Worm (Caenorhabditis elegans) whole organism, young adult: Measurements from ENCODE around the gene mlc-3.
A peak's percentile ranks its signal among the peaks of the same experiment; 100 is the strongest.

Experiments
- B0019.2 ChIP-seq: fragments of 200-800 bp; sonication (Bioruptor generic); conservative IDR thresholded peaks from 2 replicates; pipeline ENCODE4 v1.3.6; 2022; ENCODE audit warnings: missing genetic modification reagents, missing genetic modification characterization, missing compliant biosample characterization
- D2030.7 ChIP-seq: fragments of 200-800 bp; sonication (Bioruptor generic); IDR thresholded peaks from 2 replicates; pipeline ENCODE4 v1.3.6; 2022; ENCODE audit warnings: missing genetic modification reagents, missing genetic modification characterization, missing compliant biosample characterization
- F10E7.11 ChIP-seq: sonication (generic microtip); optimal IDR thresholded peaks from 2 replicates; lab custom pipeline; 2017; ENCODE audit warnings: mild to moderate bottlenecking, missing genetic modification characterization, moderate library complexity, missing compliant biosample characterization
- F23B12.7 ChIP-seq: sonication (generic microtip); optimal IDR thresholded peaks from 2 replicates; lab custom pipeline; 2017; ENCODE audit warnings: missing genetic modification characterization, mild to moderate bottlenecking, missing compliant biosample characterization, antibody characterized with exemption, moderate library complexity; ENCODE audit not compliant: insufficient read depth
- F33H1.4 ChIP-seq: fragments of 200-800 bp; sonication (Bioruptor generic); IDR thresholded peaks from 2 replicates; pipeline ENCODE4 v1.3.6; 2022; ENCODE audit warnings: missing genetic modification reagents, missing genetic modification characterization, missing compliant biosample characterization
- F52B5.7 ChIP-seq: sonication (generic microtip); optimal IDR thresholded peaks from 2 replicates; lab custom pipeline; 2016; ENCODE audit warnings: mild to moderate bottlenecking, missing genetic modification characterization, missing compliant biosample characterization
- F57C9.4 ChIP-seq: sonication (generic microtip); optimal IDR thresholded peaks from 2 replicates; lab custom pipeline; 2017; ENCODE audit warnings: mild to moderate bottlenecking, missing genetic modification characterization, missing compliant biosample characterization
- Y56A3A.18 ChIP-seq: fragments of 200-800 bp; sonication (Bioruptor generic); IDR thresholded peaks from 2 replicates; pipeline ENCODE4 v1.3.6; 2022; ENCODE audit warnings: missing genetic modification reagents, missing genetic modification characterization, missing compliant biosample characterization
- ZK185.1 ChIP-seq: sonication (generic microtip); optimal IDR thresholded peaks from 2 replicates; lab custom pipeline; 2016; ENCODE audit warnings: mild to moderate bottlenecking, missing genetic modification characterization, missing compliant biosample characterization; ENCODE audit not compliant: poor library complexity, severe bottlenecking
- atf-7 ChIP-seq: sonication (generic microtip); optimal IDR thresholded peaks from 2 replicates; lab custom pipeline; 2017; ENCODE audit warnings: mild to moderate bottlenecking, missing genetic modification characterization, missing compliant biosample characterization
- athp-1 ChIP-seq: sonication (generic microtip); optimal IDR thresholded peaks from 2 replicates; lab custom pipeline; 2017; ENCODE audit warnings: mild to moderate bottlenecking, missing genetic modification characterization, missing compliant biosample characterization
- attf-3 ChIP-seq: fragments of 200-800 bp; sonication (Bioruptor generic); conservative IDR thresholded peaks from 2 replicates; pipeline ENCODE4 v1.3.6; 2022; ENCODE audit warnings: missing genetic modification reagents, missing genetic modification characterization, missing compliant biosample characterization
- attf-5 ChIP-seq: fragments of 200-800 bp; sonication (Bioruptor generic); optimal IDR thresholded peaks from 2 replicates; lab custom pipeline; 2018; ENCODE audit warnings: mild to moderate bottlenecking, missing genetic modification characterization, missing compliant biosample characterization
- bed-2 ChIP-seq: fragments of 200-800 bp; sonication (Bioruptor generic); IDR thresholded peaks from 2 replicates; pipeline ENCODE4 v1.3.6; 2022; ENCODE audit warnings: missing genetic modification reagents, missing genetic modification characterization, missing compliant biosample characterization
- cebp-1 ChIP-seq, 2 experiments: fragments of 200-800 bp in 1 of 2; sonication (Bioruptor generic) in 1 of 2; sonication (generic microtip) in 1 of 2; IDR thresholded peaks in 1 of 2; optimal IDR thresholded peaks in 1 of 2; 2 replicates each; pipeline versions ENCODE4 v1.3.6 to Lab custom; 2017 to 2022; ENCODE audit warnings: missing compliant biosample characterization in 2 of 2, missing genetic modification characterization in 2 of 2, mild to moderate bottlenecking in 1 of 2, missing genetic modification reagents in 1 of 2, moderate library complexity in 1 of 2
- ceh-27 ChIP-seq: fragments of 200-800 bp; sonication (Bioruptor generic); optimal IDR thresholded peaks from 2 replicates; lab custom pipeline; 2018; ENCODE audit warnings: mild to moderate bottlenecking, missing genetic modification characterization, moderate library complexity, missing compliant biosample characterization
- chd-7 ChIP-seq: sonication (generic microtip); optimal IDR thresholded peaks from 2 replicates; lab custom pipeline; 2016; ENCODE audit warnings: mild to moderate bottlenecking, missing genetic modification characterization, moderate library complexity, missing compliant biosample characterization
- efl-1 ChIP-seq: fragments of 150-350 bp; optimal IDR thresholded peaks from 2 replicates; lab custom pipeline; 2014; ENCODE audit warnings: missing biosample characterization, missing genetic modification reagents, missing genetic modification characterization
- egl-18 ChIP-seq: fragments of 200-800 bp; sonication (Bioruptor generic); IDR thresholded peaks from 2 replicates; pipeline ENCODE4 v1.3.6; 2022; ENCODE audit warnings: missing genetic modification reagents, missing genetic modification characterization, missing compliant biosample characterization
- egl-44 ChIP-seq: fragments of 200-800 bp; sonication (Bioruptor generic); IDR thresholded peaks from 2 replicates; pipeline ENCODE4 v1.3.6; 2022; ENCODE audit warnings: missing genetic modification reagents, missing genetic modification characterization, missing compliant biosample characterization
- ets-4 ChIP-seq: fragments of 200-800 bp; sonication (Bioruptor generic); optimal IDR thresholded peaks from 2 replicates; lab custom pipeline; 2018; ENCODE audit warnings: mild to moderate bottlenecking, missing genetic modification characterization, missing compliant biosample characterization
- gei-17 ChIP-seq: fragments of 200-800 bp; sonication (Bioruptor generic); optimal IDR thresholded peaks from 2 replicates; lab custom pipeline; 2018; ENCODE audit warnings: mild to moderate bottlenecking, missing genetic modification characterization, missing compliant biosample characterization
- him-1 ChIP-seq: sonication (generic microtip); optimal IDR thresholded peaks from 2 replicates; lab custom pipeline; 2016; ENCODE audit warnings: missing genotype, missing genetic modification reagents, missing genetic modification characterization, missing compliant biosample characterization
- hlh-26 ChIP-seq: fragments of 200-800 bp; sonication (Bioruptor generic); conservative IDR thresholded peaks from 2 replicates; pipeline ENCODE4 v1.3.6; 2022; ENCODE audit warnings: missing genetic modification reagents, missing genetic modification characterization, missing compliant biosample characterization
- hrde-1 ChIP-seq: sonication (generic microtip); optimal IDR thresholded peaks from 2 replicates; lab custom pipeline; 2016; ENCODE audit warnings: missing genetic modification characterization, mild to moderate bottlenecking, missing compliant biosample characterization, moderate library complexity, missing genotype, missing genetic modification reagents, borderline replicate concordance
- hsf-1 ChIP-seq: fragments of 200-800 bp; sonication (Bioruptor generic); IDR thresholded peaks from 2 replicates; pipeline ENCODE4 v1.3.6; 2022; ENCODE audit warnings: missing genetic modification reagents, missing genetic modification characterization, missing compliant biosample characterization
- lin-26 ChIP-seq: fragments of 200-800 bp; sonication (Bioruptor generic); IDR thresholded peaks from 2 replicates; pipeline ENCODE4 v1.3.6; 2022; ENCODE audit warnings: missing genetic modification reagents, missing genetic modification characterization, missing compliant biosample characterization
- madf-3 ChIP-seq: fragments of 200-800 bp; sonication (Bioruptor generic); IDR thresholded peaks from 2 replicates; pipeline ENCODE4 v1.3.6; 2022; ENCODE audit warnings: missing genetic modification reagents, missing genetic modification characterization, missing compliant biosample characterization
- mel-28 ChIP-seq: sonication (generic microtip); optimal IDR thresholded peaks from 2 replicates; lab custom pipeline; 2016; ENCODE audit warnings: borderline replicate concordance, mild to moderate bottlenecking, missing genetic modification characterization, missing compliant biosample characterization
- nfya-1 ChIP-seq: sonication (generic microtip); optimal IDR thresholded peaks from 2 replicates; lab custom pipeline; 2017; ENCODE audit warnings: antibody characterized with exemption, missing compliant biosample characterization, missing genetic modification characterization, borderline replicate concordance; ENCODE audit not compliant: insufficient read depth
- nfya-2 ChIP-seq: fragments of 200-800 bp; sonication (Bioruptor generic); IDR thresholded peaks from 2 replicates; pipeline ENCODE4 v1.3.6; 2022; ENCODE audit warnings: missing genetic modification reagents, missing genetic modification characterization, missing compliant biosample characterization
- nhr-120 ChIP-seq: fragments of 200-800 bp; sonication (Bioruptor generic); IDR thresholded peaks from 2 replicates; pipeline ENCODE4 v1.3.6; 2022; ENCODE audit warnings: missing genetic modification characterization, missing compliant biosample characterization
- nhr-179 ChIP-seq: sonication (generic microtip); optimal IDR thresholded peaks from 2 replicates; lab custom pipeline; 2016; ENCODE audit warnings: mild to moderate bottlenecking, missing genetic modification characterization, missing compliant biosample characterization
- nhr-27 ChIP-seq: fragments of 200-800 bp; sonication (Bioruptor generic); optimal IDR thresholded peaks from 2 replicates; lab custom pipeline; 2018; ENCODE audit warnings: mild to moderate bottlenecking, missing genetic modification characterization, moderate library complexity, missing compliant biosample characterization
- repo-1 ChIP-seq: sonication (generic microtip); optimal IDR thresholded peaks from 2 replicates; lab custom pipeline; 2017; ENCODE audit warnings: mild to moderate bottlenecking, missing genetic modification characterization, missing compliant biosample characterization
- sea-2 ChIP-seq: fragments of 200-800 bp; sonication (Bioruptor generic); IDR thresholded peaks from 2 replicates; pipeline ENCODE4 v1.3.6; 2022; ENCODE audit warnings: missing genetic modification characterization, missing compliant biosample characterization
- snpc-4 ChIP-seq, 5 experiments: fragments of 150-350 bp in 1 of 5; sonication (generic microtip) in 4 of 5; optimal IDR thresholded peaks; 2 replicates each; lab custom pipeline; 2014 to 2018; ENCODE audit warnings: missing genetic modification characterization in 5 of 5, missing biosample characterization in 3 of 5, antibody characterized with exemption in 2 of 5, mild to moderate bottlenecking in 2 of 5, missing compliant biosample characterization in 2 of 5, missing genotype in 2 of 5, moderate library complexity in 2 of 5, missing genetic modification reagents in 1 of 5
- sptf-2 ChIP-seq: fragments of 200-800 bp; sonication (Bioruptor generic); optimal IDR thresholded peaks from 2 replicates; lab custom pipeline; 2018; ENCODE audit warnings: mild to moderate bottlenecking, missing genetic modification characterization, missing compliant biosample characterization
- tbp1 ChIP-seq: fragments of 200-800 bp; sonication (Bioruptor generic); optimal IDR thresholded peaks from 2 replicates; lab custom pipeline; 2018; ENCODE audit warnings: mild to moderate bottlenecking, missing genetic modification characterization, missing compliant biosample characterization
- tbx-9 ChIP-seq: sonication (generic microtip); optimal IDR thresholded peaks from 2 replicates; lab custom pipeline; 2016; ENCODE audit warnings: borderline replicate concordance, missing genetic modification characterization, inconsistent platforms, missing compliant biosample characterization
- tlf-1 ChIP-seq: fragments of 200-800 bp; sonication (Bioruptor generic); optimal IDR thresholded peaks from 2 replicates; lab custom pipeline; 2018; ENCODE audit warnings: mild to moderate bottlenecking, missing genetic modification characterization, missing compliant biosample characterization
- zim-3 ChIP-seq: sonication (generic microtip); optimal IDR thresholded peaks from 2 replicates; lab custom pipeline; 2017; ENCODE audit warnings: mild to moderate bottlenecking, missing genetic modification characterization, moderate library complexity, missing compliant biosample characterization
- ztf-25 ChIP-seq: fragments of 200-800 bp; sonication (Bioruptor generic); IDR thresholded peaks from 2 replicates; pipeline ENCODE4 v1.3.6; 2022; ENCODE audit warnings: missing genetic modification reagents, missing genetic modification characterization, missing compliant biosample characterization
- ztf-6 ChIP-seq: fragments of 200-800 bp; sonication (Bioruptor generic); IDR thresholded peaks from 2 replicates; pipeline ENCODE4 v1.3.6; 2022; ENCODE audit warnings: missing genetic modification reagents, missing genetic modification characterization, missing compliant biosample characterization

The mlc-3 gene

DNA sequence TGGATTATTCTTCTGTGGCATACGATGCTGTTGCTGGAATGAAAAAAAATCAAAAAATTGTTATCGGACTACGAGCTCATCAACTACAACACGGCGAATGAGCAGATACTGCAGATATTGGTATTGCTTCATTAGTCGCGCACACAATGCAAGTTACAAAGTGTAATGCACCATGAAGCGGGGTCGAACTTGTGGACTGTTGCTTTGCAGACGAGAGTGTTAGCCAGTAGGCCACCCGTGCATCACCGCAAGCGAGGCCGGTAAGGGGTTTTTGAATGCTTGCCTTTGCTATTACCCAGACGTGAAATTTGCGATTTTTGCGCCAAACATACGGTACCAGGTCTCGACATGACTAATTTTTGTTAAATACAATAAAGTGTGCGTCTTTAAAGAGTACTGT lies 37.2 kb downstream of the mlc-3 start (continued):
- TF ChIP-seq lin-26 (GFP tag; lab: Robert Waterston, UW) (peak; percentile 96), ceh-27 (GFP tag; lab: Kevin White, UChicago) (peak; percentile 82), nfya-2 (GFP tag; lab: Robert Waterston, UW) (0 out of 2 replicates have a peak, but pooled peaks have one; percentile 67), snpc-4 (GFP tag; optimal IDR thresholded peaks at IDR 0.05; lab: Kevin White, UChicago) (peak; percentile 68), snpc-4 (tag; optimal IDR thresholded peaks at IDR 0.05; lab: Kevin White, UChicago) (peak; percentile 18 to 71 (median 64)), nhr-179 (peak; percentile 60), nhr-120 (GFP tag; lab: Robert Waterston, UW) (0 out of 2 replicates have a peak, but pooled peaks have one; percentile 87), madf-3 (GFP tag; lab: Robert Waterston, UW) (peak; percentile 67; the same call in 1 of the 2 replicates), gei-17 (GFP tag; lab: Kevin White, UChicago) (no peak), B0019.2 (GFP tag; lab: Robert Waterston, UW) (peak; percentile 54), sea-2 (GFP tag; lab: Robert Waterston, UW) (no peak), F52B5.7 (peak; percentile 94), ZK185.1 (tag; lab: Kevin White, UChicago) (peak; percentile 86)

DNA sequence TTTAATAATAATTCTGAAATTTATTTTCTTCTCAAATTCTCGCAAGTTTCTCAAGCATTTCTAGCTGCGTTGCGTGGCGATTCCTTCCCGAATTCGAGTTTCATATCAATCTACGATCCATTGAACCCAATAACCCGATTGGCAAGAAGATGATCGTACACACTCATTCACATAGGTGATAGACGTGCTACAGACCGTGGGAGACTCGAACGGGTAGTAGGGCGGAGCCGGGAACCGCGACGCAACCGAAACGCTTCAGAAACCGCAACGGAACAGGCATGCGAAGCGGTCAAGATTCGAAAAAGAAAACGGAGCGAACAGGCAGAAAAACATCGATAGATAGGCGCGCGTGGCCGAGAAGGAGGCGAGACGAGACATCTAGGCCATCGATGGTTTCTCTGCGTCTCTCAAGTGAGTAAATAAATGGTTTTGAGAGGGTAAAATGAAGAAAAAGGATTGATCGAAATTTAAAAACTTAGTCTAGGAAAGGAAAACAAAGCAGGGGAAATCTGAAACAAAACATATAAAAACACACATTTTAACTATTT lies 38.7 kb downstream of the mlc-3 start, which contains the start of gene madf-11:
Gene madf-11, minus strand, starts transcription at position 51 of the 548 bp plus-strand sequence.
- TF ChIP-seq ets-4 (peak; percentile 5), nfya-1 (tag; lab: Kevin White, UChicago) (no peak), athp-1 (tag; lab: Kevin White, UChicago) (no peak), efl-1 (GFP tag; lab: Kevin White, UChicago) (no peak), tbp1 (GFP tag; lab: Kevin White, UChicago) (peak; percentile 31), ztf-6 (no peak), him-1 (tag; lab: Kevin White, UChicago) (no peak), ceh-27 (GFP tag; lab: Kevin White, UChicago) (peak; percentile 83), hrde-1 (tag; lab: Kevin White, UChicago) (no peak), F57C9.4 (no peak), chd-7 (tag; lab: Kevin White, UChicago) (no peak), F23B12.7 (no peak), F10E7.11 (tag; lab: Kevin White, UChicago) (no peak), nhr-27 (no peak), ztf-25 (GFP tag; lab: Robert Waterston, UW) (no peak; the same call in 1 of the 2 replicates), F33H1.4 (GFP tag; lab: Robert Waterston, UW) (peak; percentile 19; the same call in 1 of the 2 replicates), Y56A3A.18 (GFP tag; lab: Robert Waterston, UW) (no peak), cebp-1 (GFP tag; IDR thresholded peaks at IDR 0.05; lab: Robert Waterston, UW) (no peak), cebp-1 (tag; optimal IDR thresholded peaks at IDR 0.05; lab: Kevin White, UChicago) (peak; percentile 58), zim-3 (no peak), attf-5 (GFP tag; lab: Kevin White, UChicago) (peak; percentile 88), tbx-9 (no peak), sptf-2 (GFP tag; lab: Kevin White, UChicago) (no peak), F52B5.7 (no peak), repo-1 (no peak), atf-7 (tag; lab: Kevin White, UChicago) (no peak), tlf-1 (GFP tag; lab: Kevin White, UChicago) (no peak), egl-44 (no peak), egl-18 (GFP tag; lab: Robert Waterston, UW) (no peak), hlh-26 (GFP tag; lab: Robert Waterston, UW) (no peak), mel-28 (tag; lab: Kevin White, UChicago) (no peak), ZK185.1 (tag; lab: Kevin White, UChicago) (peak; percentile 28), hsf-1 (GFP tag; lab: Robert Waterston, UW) (no peak), D2030.7 (GFP tag; lab: Robert Waterston, UW) (no peak), bed-2 (GFP tag; lab: Robert Waterston, UW) (no peak; the same call in 1 of the 2 replicates), attf-3 (GFP tag; lab: Robert Waterston, UW) (peak; percentile 31; the same call in 1 of the 2 replicates)
